Worm (Caenorhabditis elegans) whole organism, L2 larva: ENCODE results near the gene tomm-70.

Experiments used
- C34F6.9 ChIP-seq: fragments of 150-350 bp; optimal IDR thresholded peaks from 2 replicates; lab custom pipeline; 2014; ENCODE audit warnings: missing biosample characterization, missing genetic modification characterization
- F13H6.1 ChIP-seq: sonication (generic microtip); optimal IDR thresholded peaks from 2 replicates; lab custom pipeline; 2016; ENCODE audit warnings: missing genetic modification characterization, missing compliant biosample characterization
- R02D3.7 ChIP-seq: fragments of 150-350 bp; optimal IDR thresholded peaks from 2 replicates; lab custom pipeline; 2014; ENCODE audit warnings: missing biosample characterization, missing genetic modification characterization
- Y55F3AM.14 ChIP-seq: fragments of 200-800 bp; sonication (Bioruptor generic); optimal IDR thresholded peaks from 2 replicates; lab custom pipeline; 2018; ENCODE audit warnings: mild to moderate bottlenecking, missing genetic modification characterization, missing compliant biosample characterization
- ZK546.5 ChIP-seq: sonication (generic microtip); optimal IDR thresholded peaks from 2 replicates; lab custom pipeline; 2017; ENCODE audit warnings: missing biosample characterization, missing genetic modification characterization
- alr-1 ChIP-seq: fragments of 150-350 bp; optimal IDR thresholded peaks from 2 replicates; lab custom pipeline; 2014; ENCODE audit warnings: missing biosample characterization, missing genetic modification characterization
- aly-2 ChIP-seq: fragments of 150-350 bp; optimal IDR thresholded peaks from 2 replicates; lab custom pipeline; 2014; ENCODE audit warnings: missing biosample characterization, missing genetic modification characterization
- ama-1 ChIP-seq: fragments of 150-350 bp; optimal IDR thresholded peaks from 2 replicates; lab custom pipeline; 2018; ENCODE audit warnings: inconsistent platforms
- blmp-1 ChIP-seq: sonication (generic microtip); optimal IDR thresholded peaks from 2 replicates; lab custom pipeline; 2017; ENCODE audit warnings: missing genetic modification characterization, mild to moderate bottlenecking, missing compliant biosample characterization, antibody characterized with exemption, moderate library complexity; ENCODE audit not compliant: insufficient read depth
- ceh-82 ChIP-seq: fragments of 150-350 bp; optimal IDR thresholded peaks from 2 replicates; lab custom pipeline; 2014; ENCODE audit warnings: missing biosample characterization, missing genetic modification characterization
- crh-2 ChIP-seq: sonication (generic microtip); optimal IDR thresholded peaks from 2 replicates; lab custom pipeline; 2017; ENCODE audit warnings: missing biosample characterization, missing genetic modification characterization
- dmd-4 ChIP-seq: sonication (generic microtip); optimal IDR thresholded peaks from 2 replicates; lab custom pipeline; 2017; ENCODE audit warnings: missing biosample characterization, missing genetic modification characterization
- egl-27 ChIP-seq: sonication (generic microtip); optimal IDR thresholded peaks from 3 replicates; lab custom pipeline; 2017; ENCODE audit warnings: missing biosample characterization, missing genetic modification reagents, missing genetic modification characterization
- elt-1 ChIP-seq: fragments of 150-350 bp; optimal IDR thresholded peaks from 2 replicates; lab custom pipeline; 2014; ENCODE audit warnings: missing biosample characterization, missing genetic modification characterization
- gmeb-1 ChIP-seq: fragments of 150-350 bp; optimal IDR thresholded peaks from 2 replicates; lab custom pipeline; 2014; ENCODE audit warnings: missing biosample characterization, missing genetic modification characterization
- lin-11 ChIP-seq: fragments of 150-350 bp; sonication (generic microtip); optimal IDR thresholded peaks from 2 replicates; lab custom pipeline; 2014; ENCODE audit warnings: missing biosample characterization, missing genetic modification characterization, inconsistent platforms, mixed read lengths
- lin-13 ChIP-seq: fragments of 150-350 bp; optimal IDR thresholded peaks from 2 replicates; lab custom pipeline; 2014; ENCODE audit warnings: missing biosample characterization, missing genetic modification reagents, missing genetic modification characterization
- lsy-2 ChIP-seq, 2 experiments: fragments of 150-350 bp in 1 of 2; sonication (generic microtip) in 1 of 2; optimal IDR thresholded peaks; 2 replicates each; lab custom pipeline; 2014 to 2017; ENCODE audit warnings: missing biosample characterization in 2 of 2, missing genetic modification characterization in 2 of 2
- mab-5 ChIP-seq: fragments of 150-350 bp; optimal IDR thresholded peaks from 2 replicates; lab custom pipeline; 2014; ENCODE audit warnings: missing biosample characterization, missing genetic modification characterization
- mbf-1 ChIP-seq: sonication (generic microtip); optimal IDR thresholded peaks from 2 replicates; lab custom pipeline; 2017; ENCODE audit warnings: missing biosample characterization, missing genetic modification characterization
- mdl-1 ChIP-seq, 2 experiments: fragments of 150-350 bp in 1 of 2; sonication (generic microtip) in 1 of 2; optimal IDR thresholded peaks; 2 replicates each; lab custom pipeline; 2017; ENCODE audit warnings: missing biosample characterization in 2 of 2, missing genetic modification characterization in 2 of 2
- nhr-10 ChIP-seq: sonication (generic microtip); optimal IDR thresholded peaks from 2 replicates; lab custom pipeline; 2017; ENCODE audit warnings: missing biosample characterization, missing genetic modification characterization
- nhr-11 ChIP-seq: fragments of 150-350 bp; optimal IDR thresholded peaks from 2 replicates; lab custom pipeline; 2014; ENCODE audit warnings: missing biosample characterization, missing genetic modification characterization
- nhr-12 ChIP-seq: fragments of 150-350 bp; optimal IDR thresholded peaks from 2 replicates; lab custom pipeline; 2014; ENCODE audit warnings: missing biosample characterization, missing genetic modification characterization
- nhr-129 ChIP-seq: fragments of 150-350 bp; optimal IDR thresholded peaks from 2 replicates; lab custom pipeline; 2014; ENCODE audit warnings: missing biosample characterization, missing genetic modification characterization
- nhr-21 ChIP-seq: fragments of 150-350 bp; optimal IDR thresholded peaks from 2 replicates; lab custom pipeline; 2014; ENCODE audit warnings: missing biosample characterization, missing genetic modification characterization
- nhr-237 ChIP-seq: fragments of 150-350 bp; optimal IDR thresholded peaks from 2 replicates; lab custom pipeline; 2014; ENCODE audit warnings: missing biosample characterization, missing genetic modification characterization
- nhr-25 ChIP-seq: fragments of 150-350 bp; sonication (generic microtip); optimal IDR thresholded peaks from 3 replicates; lab custom pipeline; 2014; ENCODE audit warnings: missing biosample characterization, missing genetic modification characterization
- nhr-6 ChIP-seq: fragments of 150-350 bp; optimal IDR thresholded peaks from 2 replicates; lab custom pipeline; 2014; ENCODE audit warnings: missing biosample characterization, missing genetic modification characterization
- nhr-77 ChIP-seq: fragments of 150-350 bp; optimal IDR thresholded peaks from 2 replicates; lab custom pipeline; 2014; ENCODE audit warnings: missing biosample characterization, missing genetic modification characterization
- sem-4 ChIP-seq: fragments of 150-350 bp; optimal IDR thresholded peaks from 2 replicates; lab custom pipeline; 2014; ENCODE audit warnings: missing biosample characterization, missing genetic modification reagents, missing genetic modification characterization
- skn-1 ChIP-seq: sonication (generic microtip); optimal IDR thresholded peaks from 2 replicates; lab custom pipeline; 2017; ENCODE audit warnings: missing biosample characterization, missing genetic modification characterization
- sma-3 ChIP-seq: sonication (generic microtip); optimal IDR thresholded peaks from 2 replicates; lab custom pipeline; 2016; ENCODE audit warnings: missing genetic modification reagents, missing genetic modification characterization, missing compliant biosample characterization
- sma-9 ChIP-seq, 2 experiments: fragments of 150-350 bp in 1 of 2; sonication (generic microtip) in 1 of 2; optimal IDR thresholded peaks; 2 replicates each; lab custom pipeline; 2014 to 2016; ENCODE audit warnings: missing genetic modification characterization in 2 of 2, mild to moderate bottlenecking in 1 of 2, missing biosample characterization in 1 of 2, missing compliant biosample characterization in 1 of 2, missing genetic modification reagents in 1 of 2, moderate library complexity in 1 of 2
- unc-39 ChIP-seq: fragments of 150-350 bp; optimal IDR thresholded peaks from 2 replicates; lab custom pipeline; 2014; ENCODE audit warnings: missing biosample characterization, missing genetic modification characterization
- unc-55 ChIP-seq: fragments of 150-350 bp; sonication (generic microtip); optimal IDR thresholded peaks from 3 replicates; lab custom pipeline; 2014; ENCODE audit warnings: missing biosample characterization, missing genetic modification reagents, missing genetic modification characterization
- unc-62 ChIP-seq: fragments of 150-350 bp; optimal IDR thresholded peaks from 2 replicates; lab custom pipeline; 2014; ENCODE audit warnings: missing biosample characterization, missing genetic modification reagents, missing genetic modification characterization
- zag-1 ChIP-seq: fragments of 150-350 bp; optimal IDR thresholded peaks from 2 replicates; lab custom pipeline; 2014; ENCODE audit warnings: missing biosample characterization, missing genetic modification characterization
- ztf-11 ChIP-seq: sonication (generic microtip); optimal IDR thresholded peaks from 2 replicates; lab custom pipeline; 2017; ENCODE audit warnings: missing biosample characterization, missing genetic modification characterization
- ztf-4 ChIP-seq: fragments of 150-350 bp; optimal IDR thresholded peaks from 2 replicates; lab custom pipeline; 2014; ENCODE audit warnings: missing biosample characterization, missing genetic modification characterization

tomm-70 gene

DNA sequence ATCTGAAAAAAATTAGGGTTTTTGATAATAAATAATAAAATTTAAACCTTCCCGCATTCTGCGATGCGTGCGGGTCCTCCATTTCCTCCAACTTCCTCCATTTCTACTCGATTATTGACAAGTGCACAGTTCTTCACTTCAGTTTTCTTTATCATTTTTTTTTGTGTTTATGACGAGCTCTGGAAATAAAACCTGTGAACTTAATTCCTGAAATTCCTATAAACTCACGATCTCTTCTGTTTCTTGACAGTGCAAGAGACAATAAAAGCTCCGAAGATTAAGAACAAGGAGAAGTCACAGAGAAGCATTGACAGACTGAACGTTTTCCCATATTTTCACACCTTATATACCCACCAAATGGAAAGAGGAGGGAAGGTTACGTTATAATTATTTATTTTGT is 17.3 kb upstream of the tomm-70 start, which contains the start of gene K02D10.3:
Gene K02D10.3, minus strand, starts transcription at position 101 of the 400 bp plus-strand sequence.
- TF ChIP-seq ZK546.5 (tag; lab: Kevin White, UChicago) (no peak), nhr-11 (no peak), lin-13 (GFP tag; lab: Kevin White, UChicago) (no peak)

DNA sequence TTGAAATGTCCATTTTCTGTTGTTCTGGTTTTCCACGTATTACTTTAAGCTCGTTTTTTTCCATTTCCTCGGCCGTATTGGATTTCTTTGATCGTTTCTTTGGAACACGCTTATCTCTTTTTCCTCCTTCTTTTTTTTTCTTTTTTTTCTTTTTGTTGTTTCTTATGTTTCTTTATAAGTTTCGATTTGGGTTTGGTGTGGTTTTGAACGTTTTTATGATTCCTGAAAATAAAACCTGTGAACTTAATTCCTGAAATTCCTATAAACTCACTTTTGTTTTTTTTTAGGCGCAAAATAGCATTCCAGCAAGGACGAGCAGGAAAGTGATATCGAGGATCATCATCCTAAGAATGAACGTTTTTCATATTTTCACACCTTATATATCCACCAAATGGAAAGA is 16.6 kb upstream of the tomm-70 start, which contains the start of gene K02D10.2:
Gene K02D10.2, minus strand, starts transcription at position 101 of the 400 bp plus-strand sequence.
- no peak for TF ChIP-seq R02D3.7
- TF ChIP-seq alr-1 (tag; lab: Kevin White, UChicago) = no peak
- no peak for TF ChIP-seq mdl-1 (tag; optimal IDR thresholded peaks at IDR 0.05; lab: Kevin White, UChicago)
- no peak for TF ChIP-seq zag-1 (tag; lab: Kevin White, UChicago)
- TF ChIP-seq lsy-2 (tag; optimal IDR thresholded peaks at IDR 0.05; lab: Kevin White, UChicago) = no peak

DNA sequence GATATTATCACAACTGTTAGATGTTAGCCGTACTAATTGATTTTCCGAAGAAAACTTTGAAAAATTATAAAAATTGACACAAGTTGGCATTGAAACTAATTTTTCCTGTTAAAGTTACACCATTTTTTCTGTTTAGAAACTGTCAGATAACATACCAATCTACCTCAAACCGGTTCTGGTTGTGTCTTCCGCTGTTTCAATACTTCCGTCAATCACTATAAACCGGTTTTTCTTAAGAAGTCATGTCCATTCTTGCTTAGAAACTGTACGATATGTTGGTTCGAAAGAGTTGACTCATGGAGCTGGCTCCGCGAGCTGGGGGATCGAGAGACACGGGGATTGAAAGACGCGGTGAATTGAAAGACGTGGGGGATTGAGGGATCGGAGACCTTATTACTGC is 15.7 kb upstream of the tomm-70 start:
- peak; percentile 48 for TF ChIP-seq nhr-25 (tag; lab: Kevin White, UChicago)
- TF ChIP-seq egl-27 = no peak

DNA sequence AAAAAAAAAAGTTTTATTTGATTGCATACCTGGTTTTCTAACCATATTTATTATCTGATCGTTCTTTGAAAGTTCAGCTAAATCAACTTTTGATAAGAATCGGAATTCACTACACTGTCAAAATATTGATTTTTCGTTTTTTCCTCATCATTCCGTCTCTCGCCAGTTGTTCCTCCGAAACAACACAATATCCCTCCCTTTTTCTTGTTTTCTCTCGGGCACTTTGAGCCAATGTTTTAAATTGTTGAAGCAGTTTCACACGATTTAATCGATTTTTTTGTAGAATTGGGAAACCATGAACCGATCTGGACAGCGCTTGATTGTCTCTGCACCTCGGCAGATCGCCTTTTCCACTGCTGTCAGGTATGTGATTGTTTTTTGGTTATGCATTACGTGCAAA is 14.7 kb upstream of the tomm-70 start, which contains the start of gene K02D10.1:
Gene K02D10.1, plus strand, starts transcription at position 284 of the 400 bp plus-strand sequence.
- peak; percentile 12 for TF ChIP-seq C34F6.9
- TF ChIP-seq skn-1 (tag; lab: Kevin White, UChicago) = no peak
- peak; percentile 2 for TF ChIP-seq ama-1 (lab: Kevin White, UChicago)

DNA sequence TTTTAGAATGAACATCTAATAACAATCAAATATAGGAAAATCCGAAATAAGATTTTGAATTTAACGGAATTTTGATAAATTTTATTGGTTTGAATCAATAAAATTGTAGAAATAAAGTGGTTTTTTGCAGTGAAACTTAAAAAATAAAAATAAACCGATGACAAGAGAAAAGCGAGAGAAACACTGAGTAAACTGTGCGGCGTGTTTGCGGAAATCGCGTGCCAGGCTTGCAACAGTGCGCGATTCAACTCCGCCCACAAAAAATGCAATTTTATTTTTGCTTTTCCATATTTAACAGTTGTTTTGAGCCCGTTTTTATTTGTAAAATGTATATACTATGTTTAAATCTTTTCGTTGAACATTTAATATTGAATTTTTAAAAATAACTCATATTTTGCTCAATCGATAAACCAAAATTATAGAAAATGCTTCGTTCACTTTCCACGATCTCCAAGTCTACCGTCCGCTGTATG is 13.4 kb upstream of the tomm-70 start, which contains the start of gene mtss-1:
Gene mtss-1, plus strand, starts transcription at position 423 of the 473 bp plus-strand sequence.
- TF ChIP-seq blmp-1 (tag; lab: Kevin White, UChicago) (peak; percentile 1), elt-1 (tag; lab: Kevin White, UChicago) (no peak), nhr-12 (tag; lab: Kevin White, UChicago) (no peak), ztf-11 (no peak), nhr-21 (no peak), aly-2 (no peak), nhr-10 (tag; lab: Kevin White, UChicago) (no peak), nhr-129 (peak; percentile 49), lsy-2 (tag; optimal IDR thresholded peaks at IDR 0.05; lab: Kevin White, UChicago) (peak; percentile 26 to 67), ceh-82 (tag; lab: Kevin White, UChicago) (no peak), unc-62 (GFP tag; lab: Kevin White, UChicago) (no peak), nhr-6 (tag; lab: Kevin White, UChicago) (no peak), C34F6.9 (peak; percentile 50), F13H6.1 (tag; lab: Kevin White, UChicago) (peak; percentile 69), sma-9 (GFP tag; optimal IDR thresholded peaks at IDR 0.05; lab: Kevin White, UChicago) (peak; percentile 52), sma-9 (tag; optimal IDR thresholded peaks at IDR 0.05; lab: Kevin White, UChicago) (no peak), mdl-1 (tag; optimal IDR thresholded peaks at IDR 0.05; lab: Kevin White, UChicago) (no peak), alr-1 (tag; lab: Kevin White, UChicago) (no peak), lin-13 (GFP tag; lab: Kevin White, UChicago) (peak; percentile 48), skn-1 (tag; lab: Kevin White, UChicago) (peak; percentile 13), ztf-4 (tag; lab: Kevin White, UChicago) (no peak), crh-2 (peak; percentile 38), unc-39 (no peak), Y55F3AM.14 (GFP tag; lab: Kevin White, UChicago) (no peak), mab-5 (tag; lab: Kevin White, UChicago) (peak; percentile 44), mbf-1 (tag; lab: Kevin White, UChicago) (peak; percentile 16), nhr-77 (tag; lab: Kevin White, UChicago) (no peak), sma-3 (GFP tag; lab: Kevin White, UChicago) (peak; percentile 41), nhr-25 (tag; lab: Kevin White, UChicago) (no peak), sem-4 (no peak), lin-11 (tag; lab: Kevin White, UChicago) (peak; percentile 45), unc-55 (peak; percentile 73), ZK546.5 (tag; lab: Kevin White, UChicago) (no peak), gmeb-1 (peak; percentile 58), nhr-237 (tag; lab: Kevin White, UChicago) (no peak), dmd-4 (tag; lab: Kevin White, UChicago) (no peak)
